Worm (Caenorhabditis elegans): Measurements from ENCODE around the gene hsp-17.

ce11 chrV:8348959-8349389 lies 36.8 kb downstream of the hsp-17 start:
- peak; percentile 95 for TF ChIP-seq snpc-4 (tag; optimal IDR thresholded peaks at IDR 0.05)
- TF ChIP-seq lsy-2 (tag; optimal IDR thresholded peaks at IDR 0.05): peak; percentile 57 to 75
- peak; percentile 96 for TF ChIP-seq F49E8.2 (tag; optimal IDR thresholded peaks at IDR 0.05; ENCODE audit: borderline replicate concordance)
- no peak for TF ChIP-seq Y105C5A.15 (GFP tag; IDR thresholded peaks at IDR 0.05)
- TF ChIP-seq tag-97 (GFP tag; IDR thresholded peaks at IDR 0.05): no peak
- no peak for TF ChIP-seq lin-29 (GFP tag; IDR thresholded peaks at IDR 0.05)
- TF ChIP-seq mdl-1 (tag; optimal IDR thresholded peaks at IDR 0.05): peak in 1 of 2 experiments; percentile 2
- TF ChIP-seq daf-12 (tag; optimal IDR thresholded peaks at IDR 0.05): no peak
- peak; percentile 64 to 69 for TF ChIP-seq daf-16 (GFP tag; optimal IDR thresholded peaks at IDR 0.05)
- TF ChIP-seq daf-16 (tag; optimal IDR thresholded peaks at IDR 0.05): peak; percentile 87
- TF ChIP-seq mes-2 (tag; optimal IDR thresholded peaks at IDR 0.05; ENCODE audit: poor library complexity, severe bottlenecking): peak; percentile 90
- TF ChIP-seq lin-39 (tag; optimal IDR thresholded peaks at IDR 0.05): no peak
- peak; percentile 44 for TF ChIP-seq dpl-1 (GFP tag; optimal IDR thresholded peaks at IDR 0.05)

Data from whole organism, L4 larva.